Fruit fly (Drosophila melanogaster): ENCODE data around the gene eIF4E1.

Gene eIF4E1

dm6 chr3L:9377198-9378035, 24.8 kb downstream of the eIF4E1 start, which contains the start of gene Hsp26 (continued):
- TF ChIP-seq Neu2 (GFP tag; optimal IDR thresholded peaks at IDR 0.05; ENCODE audit: borderline replicate concordance) (no peak), Gsc (GFP tag; IDR thresholded peaks at IDR 0.05) (no peak), CHES-1-like (GFP tag; optimal IDR thresholded peaks at IDR 0.05) (peak; percentile 81), CG3847 (GFP tag; IDR thresholded peaks at IDR 0.05) (peak; percentile 66), Hr39 (optimal IDR thresholded peaks at IDR 0.05) (no peak), fd96Cb (tag; optimal IDR thresholded peaks at IDR 0.05) (peak; percentile 65), CG2199 (GFP tag; IDR thresholded peaks at IDR 0.05) (0 out of 3 replicates have a peak, but pooled peaks have one; percentile 32), wdn (GFP tag; IDR thresholded peaks at IDR 0.05) (peak; percentile 81), wek (GFP tag; optimal IDR thresholded peaks at IDR 0.05) (peak; percentile 26), Max (GFP tag; optimal IDR thresholded peaks at IDR 0.05) (peak; percentile 69), E2f1 (GFP tag; IDR thresholded peaks at IDR 0.05) (peak; percentile 86), bowl (GFP tag; IDR thresholded peaks at IDR 0.05) (peak; percentile 71; the same call in 1 of the 2 replicates), twi (tag; optimal IDR thresholded peaks at IDR 0.05) (peak; percentile 52), tna (GFP tag; IDR thresholded peaks at IDR 0.05; ENCODE audit: partially characterized antibody) (no peak), Adf1 (GFP tag; IDR thresholded peaks at IDR 0.05) (peak; percentile 56), Ada2b (GFP tag; IDR thresholded peaks at IDR 0.05) (peak; percentile 84), phol (tag; optimal IDR thresholded peaks at IDR 0.05) (peak; percentile 75), Trl (optimal IDR thresholded peaks at IDR 0.05) (peak; percentile 81 to 97), Trl (GFP tag; optimal IDR thresholded peaks at IDR 0.05) (peak; percentile 94), Stat92E (GFP tag; optimal IDR thresholded peaks at IDR 0.05) (peak in 1 of 3 experiments; percentile 59), sug (tag; optimal IDR thresholded peaks at IDR 0.05) (peak; percentile 53), dan (GFP tag; IDR thresholded peaks at IDR 0.05) (no peak), Sin3A (optimal IDR thresholded peaks at IDR 0.05) (no peak), CrebB (tag; optimal IDR thresholded peaks at IDR 0.05) (peak; percentile 71), CG15011 (GFP tag; optimal IDR thresholded peaks at IDR 0.05) (peak; percentile 11), ems (GFP tag; optimal IDR thresholded peaks at IDR 0.05) (peak; percentile 82), esg (GFP tag; conservative IDR thresholded peaks at IDR 0.05) (peak; percentile 77), Myb (GFP tag; optimal IDR thresholded peaks at IDR 0.05) (peak; percentile 71), sim (GFP tag; IDR thresholded peaks at IDR 0.05) (peak; percentile 53; the same call in 1 of the 2 replicates), sqz (GFP tag; optimal IDR thresholded peaks at IDR 0.05) (peak; percentile 58), dpn (GFP tag; optimal IDR thresholded peaks at IDR 0.05) (peak; percentile 87 to 90), oc (tag; optimal IDR thresholded peaks at IDR 0.05) (peak; percentile 86), bigmax (GFP tag; optimal IDR thresholded peaks at IDR 0.05) (peak; percentile 62), zfh2 (GFP tag; optimal IDR thresholded peaks at IDR 0.05) (peak; percentile 82), fd64A (GFP tag; optimal IDR thresholded peaks at IDR 0.05) (no peak), lov (optimal IDR thresholded peaks at IDR 0.05) (no peak), lov (GFP tag; IDR thresholded peaks at IDR 0.05) (peak; percentile 62; the same call in 1 of the 3 replicates), insv (GFP tag; optimal IDR thresholded peaks at IDR 0.05) (no peak), CG17361 (GFP tag; IDR thresholded peaks at IDR 0.05) (peak; percentile 84), mirr (GFP tag; optimal IDR thresholded peaks at IDR 0.05) (no peak), D19B (GFP tag; optimal IDR thresholded peaks at IDR 0.05) (peak; percentile 54), chinmo (GFP tag; IDR thresholded peaks at IDR 0.05; ENCODE audit: partially characterized antibody) (peak; percentile 86; the same call in 2 of the 4 replicates), ac (GFP tag; optimal IDR thresholded peaks at IDR 0.05) (no peak), Ravus (GFP tag; IDR thresholded peaks at IDR 0.05) (peak; percentile 32; the same call in 1 of the 2 replicates), CG11504 (tag; optimal IDR thresholded peaks at IDR 0.05) (peak; percentile 84), CG17612 (GFP tag; IDR thresholded peaks at IDR 0.05) (peak; percentile 56; the same call in 1 of the 2 replicates), NK7.1 (GFP tag; optimal IDR thresholded peaks at IDR 0.05) (peak; percentile 70), CG34224 (GFP tag; IDR thresholded peaks at IDR 0.05; ENCODE audit: partially characterized antibody) (peak; percentile 37; the same call in 1 of the 3 replicates), eyg (GFP tag; optimal IDR thresholded peaks at IDR 0.05) (peak; percentile 65), CG16779 (GFP tag; IDR thresholded peaks at IDR 0.05) (no peak; the same call in 1 of the 2 replicates)
